Worm (Caenorhabditis elegans) whole organism, L2 larva: Measurements from ENCODE around the gene fbxa-170.

Experiments used
- R02D3.7 ChIP-seq: fragments of 150-350 bp; optimal IDR thresholded peaks from 2 replicates; lab custom pipeline; 2014; ENCODE audit warnings: missing biosample characterization, missing genetic modification characterization
- Y55F3AM.14 ChIP-seq: fragments of 200-800 bp; sonication (Bioruptor generic); optimal IDR thresholded peaks from 2 replicates; lab custom pipeline; 2018; ENCODE audit warnings: mild to moderate bottlenecking, missing genetic modification characterization, missing compliant biosample characterization
- ZK546.5 ChIP-seq: sonication (generic microtip); optimal IDR thresholded peaks from 2 replicates; lab custom pipeline; 2017; ENCODE audit warnings: missing biosample characterization, missing genetic modification characterization
- alr-1 ChIP-seq: fragments of 150-350 bp; optimal IDR thresholded peaks from 2 replicates; lab custom pipeline; 2014; ENCODE audit warnings: missing biosample characterization, missing genetic modification characterization
- ama-1 ChIP-seq: fragments of 150-350 bp; optimal IDR thresholded peaks from 2 replicates; lab custom pipeline; 2018; ENCODE audit warnings: inconsistent platforms
- blmp-1 ChIP-seq: sonication (generic microtip); optimal IDR thresholded peaks from 2 replicates; lab custom pipeline; 2017; ENCODE audit warnings: missing genetic modification characterization, mild to moderate bottlenecking, missing compliant biosample characterization, antibody characterized with exemption, moderate library complexity; ENCODE audit not compliant: insufficient read depth
- ceh-82 ChIP-seq: fragments of 150-350 bp; optimal IDR thresholded peaks from 2 replicates; lab custom pipeline; 2014; ENCODE audit warnings: missing biosample characterization, missing genetic modification characterization
- dmd-4 ChIP-seq: sonication (generic microtip); optimal IDR thresholded peaks from 2 replicates; lab custom pipeline; 2017; ENCODE audit warnings: missing biosample characterization, missing genetic modification characterization
- egl-27 ChIP-seq: sonication (generic microtip); optimal IDR thresholded peaks from 3 replicates; lab custom pipeline; 2017; ENCODE audit warnings: missing biosample characterization, missing genetic modification reagents, missing genetic modification characterization
- elt-1 ChIP-seq: fragments of 150-350 bp; optimal IDR thresholded peaks from 2 replicates; lab custom pipeline; 2014; ENCODE audit warnings: missing biosample characterization, missing genetic modification characterization
- elt-3 ChIP-seq: sonication (generic microtip); optimal IDR thresholded peaks from 2 replicates; lab custom pipeline; 2017; ENCODE audit warnings: missing biosample characterization, missing genetic modification characterization
- fos-1 ChIP-seq: fragments of 150-350 bp; optimal IDR thresholded peaks from 2 replicates; lab custom pipeline; 2014; ENCODE audit warnings: missing biosample characterization, missing genetic modification characterization
- gmeb-1 ChIP-seq: fragments of 150-350 bp; optimal IDR thresholded peaks from 2 replicates; lab custom pipeline; 2014; ENCODE audit warnings: missing biosample characterization, missing genetic modification characterization
- lin-13 ChIP-seq: fragments of 150-350 bp; optimal IDR thresholded peaks from 2 replicates; lab custom pipeline; 2014; ENCODE audit warnings: missing biosample characterization, missing genetic modification reagents, missing genetic modification characterization
- lsy-2 ChIP-seq, 2 experiments: fragments of 150-350 bp in 1 of 2; sonication (generic microtip) in 1 of 2; optimal IDR thresholded peaks; 2 replicates each; lab custom pipeline; 2014 to 2017; ENCODE audit warnings: missing biosample characterization in 2 of 2, missing genetic modification characterization in 2 of 2
- mab-5 ChIP-seq: fragments of 150-350 bp; optimal IDR thresholded peaks from 2 replicates; lab custom pipeline; 2014; ENCODE audit warnings: missing biosample characterization, missing genetic modification characterization
- mdl-1 ChIP-seq, 2 experiments: fragments of 150-350 bp in 1 of 2; sonication (generic microtip) in 1 of 2; optimal IDR thresholded peaks; 2 replicates each; lab custom pipeline; 2017; ENCODE audit warnings: missing biosample characterization in 2 of 2, missing genetic modification characterization in 2 of 2
- nhr-10 ChIP-seq: sonication (generic microtip); optimal IDR thresholded peaks from 2 replicates; lab custom pipeline; 2017; ENCODE audit warnings: missing biosample characterization, missing genetic modification characterization
- nhr-11 ChIP-seq: fragments of 150-350 bp; optimal IDR thresholded peaks from 2 replicates; lab custom pipeline; 2014; ENCODE audit warnings: missing biosample characterization, missing genetic modification characterization
- nhr-12 ChIP-seq: fragments of 150-350 bp; optimal IDR thresholded peaks from 2 replicates; lab custom pipeline; 2014; ENCODE audit warnings: missing biosample characterization, missing genetic modification characterization
- nhr-129 ChIP-seq: fragments of 150-350 bp; optimal IDR thresholded peaks from 2 replicates; lab custom pipeline; 2014; ENCODE audit warnings: missing biosample characterization, missing genetic modification characterization
- nhr-21 ChIP-seq: fragments of 150-350 bp; optimal IDR thresholded peaks from 2 replicates; lab custom pipeline; 2014; ENCODE audit warnings: missing biosample characterization, missing genetic modification characterization
- nhr-23 ChIP-seq: fragments of 150-350 bp; optimal IDR thresholded peaks from 2 replicates; lab custom pipeline; 2014; ENCODE audit warnings: missing biosample characterization, missing genetic modification reagents, missing genetic modification characterization
- nhr-6 ChIP-seq: fragments of 150-350 bp; optimal IDR thresholded peaks from 2 replicates; lab custom pipeline; 2014; ENCODE audit warnings: missing biosample characterization, missing genetic modification characterization
- skn-1 ChIP-seq: sonication (generic microtip); optimal IDR thresholded peaks from 2 replicates; lab custom pipeline; 2017; ENCODE audit warnings: missing biosample characterization, missing genetic modification characterization
- sma-3 ChIP-seq: sonication (generic microtip); optimal IDR thresholded peaks from 2 replicates; lab custom pipeline; 2016; ENCODE audit warnings: missing genetic modification reagents, missing genetic modification characterization, missing compliant biosample characterization
- snpc-4 ChIP-seq: fragments of 150-350 bp; optimal IDR thresholded peaks from 2 replicates; lab custom pipeline; 2014; ENCODE audit warnings: missing biosample characterization, missing genetic modification characterization
- unc-55 ChIP-seq: fragments of 150-350 bp; sonication (generic microtip); optimal IDR thresholded peaks from 3 replicates; lab custom pipeline; 2014; ENCODE audit warnings: missing biosample characterization, missing genetic modification reagents, missing genetic modification characterization
- unc-62 ChIP-seq: fragments of 150-350 bp; optimal IDR thresholded peaks from 2 replicates; lab custom pipeline; 2014; ENCODE audit warnings: missing biosample characterization, missing genetic modification reagents, missing genetic modification characterization
- zag-1 ChIP-seq: fragments of 150-350 bp; optimal IDR thresholded peaks from 2 replicates; lab custom pipeline; 2014; ENCODE audit warnings: missing biosample characterization, missing genetic modification characterization
- ztf-11 ChIP-seq: sonication (generic microtip); optimal IDR thresholded peaks from 2 replicates; lab custom pipeline; 2017; ENCODE audit warnings: missing biosample characterization, missing genetic modification characterization
- ztf-4 ChIP-seq: fragments of 150-350 bp; optimal IDR thresholded peaks from 2 replicates; lab custom pipeline; 2014; ENCODE audit warnings: missing biosample characterization, missing genetic modification characterization

The fbxa-170 gene

ce11 chrX:1667056-1667455 is 10.9 kb downstream of the fbxa-170 start:
- TF ChIP-seq lin-13 (GFP tag; lab: Kevin White, UChicago) (no peak), mab-5 (tag; lab: Kevin White, UChicago) (no peak)

ce11 chrX:1664925-1665324 is 13.0 kb downstream of the fbxa-170 start, which contains the start of gene R09H3.2:
Gene R09H3.2 (minus strand): TSS chrX:1665025.
- TF ChIP-seq nhr-21 (tag; lab: Kevin White, UChicago) (no peak), snpc-4 (tag; lab: Kevin White, UChicago) (no peak), alr-1 (tag; lab: Kevin White, UChicago) (no peak)

ce11 chrX:1655207-1655606 is 22.7 kb downstream of the fbxa-170 start, which contains the start of gene tbx-32:
Gene tbx-32 (plus strand): TSS chrX:1655507.
- TF ChIP-seq unc-55 (GFP tag; lab: Kevin White, UChicago) (no peak), fos-1 (no peak), lsy-2 (tag; optimal IDR thresholded peaks at IDR 0.05; lab: Kevin White, UChicago) (no peak), skn-1 (tag; lab: Kevin White, UChicago) (no peak), mab-5 (tag; lab: Kevin White, UChicago) (no peak), ztf-11 (tag; lab: Kevin White, UChicago) (no peak), sma-3 (no peak), zag-1 (tag; lab: Kevin White, UChicago) (no peak), egl-27 (tag; lab: Kevin White, UChicago) (no peak), R02D3.7 (tag; lab: Kevin White, UChicago) (no peak), nhr-23 (no peak), Y55F3AM.14 (no peak)

- no peak for TF ChIP-seq skn-1 (tag; lab: Kevin White, UChicago)
- no peak for TF ChIP-seq nhr-21 (tag; lab: Kevin White, UChicago)
- no peak for TF ChIP-seq ama-1
- TF ChIP-seq, all 48 proteins: peak for 0
Observed at ce11 chrX:1654146-1654545, 23.8 kb downstream of the fbxa-170 start, which contains the start of gene ZK380.6. Gene ZK380.6 (plus strand): TSS chrX:1654446.

ce11 chrX:1651668-1652067 is 26.3 kb downstream of the fbxa-170 start, which contains the start of gene ZK380.4:
Gene ZK380.4 (minus strand): TSS chrX:1651994.
- TF ChIP-seq ceh-82, result no peak
- TF ChIP-seq mab-5 (tag; lab: Kevin White, UChicago), result no peak
- no peak for TF ChIP-seq ZK546.5 (tag; lab: Kevin White, UChicago)
- TF ChIP-seq nhr-129 (tag; lab: Kevin White, UChicago), result no peak
- no peak for TF ChIP-seq nhr-10 (tag; lab: Kevin White, UChicago)
- no peak for TF ChIP-seq ztf-4 (tag; lab: Kevin White, UChicago)
- TF ChIP-seq ama-1, result no peak
- no peak for TF ChIP-seq lsy-2 (tag; optimal IDR thresholded peaks at IDR 0.05; lab: Kevin White, UChicago)
- TF ChIP-seq dmd-4, result no peak
- no peak for TF ChIP-seq Y55F3AM.14
- no peak for TF ChIP-seq nhr-12 (tag; lab: Kevin White, UChicago)
- TF ChIP-seq elt-3 (tag; lab: Kevin White, UChicago), result no peak
- TF ChIP-seq nhr-6 (tag; lab: Kevin White, UChicago), result no peak
- no peak for TF ChIP-seq mdl-1 (tag; optimal IDR thresholded peaks at IDR 0.05; lab: Kevin White, UChicago)
- no peak for TF ChIP-seq unc-62 (GFP tag; lab: Kevin White, UChicago)
- TF ChIP-seq unc-55 (GFP tag; lab: Kevin White, UChicago), result no peak

ce11 chrX:1643442-1644096 is 34.4 kb downstream of the fbxa-170 start:
- no peak for TF ChIP-seq blmp-1
- TF ChIP-seq elt-1 (tag; lab: Kevin White, UChicago), result no peak
- TF ChIP-seq alr-1 (tag; lab: Kevin White, UChicago), result no peak
- TF ChIP-seq mab-5 (tag; lab: Kevin White, UChicago), result no peak
- TF ChIP-seq Y55F3AM.14, result no peak
- TF ChIP-seq nhr-11, result no peak
- TF ChIP-seq gmeb-1, result no peak
